Fruit fly (Drosophila melanogaster): ENCODE data around the gene msb1l.
A peak's percentile ranks its signal among the peaks of the same experiment; 100 is the strongest.

The msb1l gene

dm6 chr2L:19577187-19577765, at the start of gene msb1l, which contains the start of gene spi:
Gene msb1l (plus strand): TSS chr2L:19577701.
Gene spi (minus strand): TSS chr2L:19577315.
- TF ChIP-seq kay (GFP tag; ENCODE audit: borderline replicate concordance), result no peak
- peak; percentile 61 for TF ChIP-seq CG14711 (tag; optimal IDR thresholded peaks at IDR 0.05)
- peak; percentile 79 for TF ChIP-seq CG7101 (tag; optimal IDR thresholded peaks at IDR 0.05)
- no peak for TF ChIP-seq tj (GFP tag; optimal IDR thresholded peaks at IDR 0.05)
- peak; percentile 45 for TF ChIP-seq Crg-1 (GFP tag; optimal IDR thresholded peaks at IDR 0.05)
- TF ChIP-seq Mnt (GFP tag; optimal IDR thresholded peaks at IDR 0.05), result no peak
- no peak for TF ChIP-seq CG33017 (tag; optimal IDR thresholded peaks at IDR 0.05)
- peak; percentile 33 for TF ChIP-seq bab1 (GFP tag; optimal IDR thresholded peaks at IDR 0.05)
- peak; percentile 47 for TF ChIP-seq CG11617 (GFP tag; optimal IDR thresholded peaks at IDR 0.05)
- TF ChIP-seq cnc (optimal IDR thresholded peaks at IDR 0.05), result no peak
- no peak for TF ChIP-seq CG5204 (GFP tag; optimal IDR thresholded peaks at IDR 0.05)
- peak; percentile 13 for TF ChIP-seq CG12768 (GFP tag; optimal IDR thresholded peaks at IDR 0.05)
- peak; percentile 33 for TF ChIP-seq pad (GFP tag; optimal IDR thresholded peaks at IDR 0.05)
- TF ChIP-seq ovo (GFP tag; optimal IDR thresholded peaks at IDR 0.05), result peak; percentile 43
- TF ChIP-seq CG1620 (GFP tag; optimal IDR thresholded peaks at IDR 0.05), result peak; percentile 37
- no peak for TF ChIP-seq cic (GFP tag; optimal IDR thresholded peaks at IDR 0.05)
- peak; percentile 45 for TF ChIP-seq Hr96 (GFP tag; optimal IDR thresholded peaks at IDR 0.05)
- peak; percentile 60 for TF ChIP-seq toe (GFP tag; optimal IDR thresholded peaks at IDR 0.05)
- TF ChIP-seq CG7045 (GFP tag; optimal IDR thresholded peaks at IDR 0.05), result peak; percentile 29
- TF ChIP-seq Clk (GFP tag; optimal IDR thresholded peaks at IDR 0.05), result peak; percentile 31

DNA sequence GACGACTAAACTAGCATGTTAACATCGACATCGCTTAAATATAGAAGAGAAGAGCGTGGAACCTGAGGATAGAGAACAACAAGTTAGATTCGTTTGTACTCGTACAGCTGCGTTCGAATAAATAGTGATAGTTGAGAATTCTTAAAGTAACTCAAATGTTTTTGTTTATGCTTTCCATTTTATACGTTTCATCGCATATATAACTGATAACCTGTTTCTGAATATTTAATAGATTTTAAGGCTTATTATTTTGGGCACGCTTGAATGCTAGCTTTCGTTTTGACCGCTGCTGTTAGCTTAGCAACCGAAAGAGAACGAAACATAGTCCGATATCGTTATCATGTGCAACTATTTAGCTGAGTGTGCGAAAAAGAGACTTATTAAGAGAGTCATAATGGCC, 49.2 kb upstream of the msb1l start:
- TF ChIP-seq ovo (GFP tag; optimal IDR thresholded peaks at IDR 0.05) (peak; percentile 60), CG1620 (GFP tag; optimal IDR thresholded peaks at IDR 0.05) (peak; percentile 96), toe (GFP tag; optimal IDR thresholded peaks at IDR 0.05) (peak; percentile 96), pad (GFP tag; optimal IDR thresholded peaks at IDR 0.05) (peak; percentile 95), Crg-1 (GFP tag; optimal IDR thresholded peaks at IDR 0.05) (peak; percentile 95), CG12768 (GFP tag; optimal IDR thresholded peaks at IDR 0.05) (peak; percentile 99), bab1 (GFP tag; optimal IDR thresholded peaks at IDR 0.05) (peak; percentile 99), cnc (optimal IDR thresholded peaks at IDR 0.05) (no peak), CG7045 (GFP tag; optimal IDR thresholded peaks at IDR 0.05) (peak; percentile 99), CG5204 (GFP tag; optimal IDR thresholded peaks at IDR 0.05) (peak; percentile 98), Mnt (GFP tag; optimal IDR thresholded peaks at IDR 0.05) (peak; percentile 92), CG11617 (GFP tag; optimal IDR thresholded peaks at IDR 0.05) (peak; percentile 99), cic (GFP tag; optimal IDR thresholded peaks at IDR 0.05) (peak; percentile 97), CG14711 (tag; optimal IDR thresholded peaks at IDR 0.05) (peak; percentile 98), CG33017 (tag; optimal IDR thresholded peaks at IDR 0.05) (peak; percentile 100), Clk (GFP tag; optimal IDR thresholded peaks at IDR 0.05) (peak; percentile 97), Hr96 (GFP tag; optimal IDR thresholded peaks at IDR 0.05) (peak; percentile 98), kay (GFP tag; ENCODE audit: borderline replicate concordance) (peak; percentile 99), tj (GFP tag; optimal IDR thresholded peaks at IDR 0.05) (peak; percentile 86), CG7101 (tag; optimal IDR thresholded peaks at IDR 0.05) (peak; percentile 99)

DNA sequence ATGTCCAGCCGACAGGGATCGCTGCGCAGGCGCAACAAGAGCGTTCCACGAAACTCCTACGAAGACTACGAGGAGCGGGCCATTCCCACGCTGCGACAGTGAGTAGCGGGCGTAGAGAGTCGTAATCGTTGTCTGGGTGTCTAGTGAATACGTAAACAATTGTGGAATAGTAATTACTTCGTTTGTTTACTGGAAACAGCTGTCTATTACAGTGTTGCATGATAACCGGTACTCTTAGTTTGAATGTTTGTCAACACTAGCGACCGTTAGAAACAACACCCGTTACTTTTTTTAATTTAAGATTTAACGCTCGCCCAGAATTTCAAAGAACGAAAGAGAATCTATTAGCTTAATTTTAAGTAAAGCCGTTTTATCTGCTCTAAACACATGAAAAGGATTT, 47.4 kb upstream of the msb1l start, which contains the start of gene CG10165:
CG10165 (minus strand) TSS at position 214 of the 400 bp plus-strand sequence.
- TF ChIP-seq CG12768 (GFP tag; optimal IDR thresholded peaks at IDR 0.05) (no peak), bab1 (GFP tag; optimal IDR thresholded peaks at IDR 0.05) (peak; percentile 2), pad (GFP tag; optimal IDR thresholded peaks at IDR 0.05) (peak; percentile 10), CG7045 (GFP tag; optimal IDR thresholded peaks at IDR 0.05) (no peak), CG1620 (GFP tag; optimal IDR thresholded peaks at IDR 0.05) (peak; percentile 6), cic (GFP tag; optimal IDR thresholded peaks at IDR 0.05) (peak; percentile 25), Crg-1 (GFP tag; optimal IDR thresholded peaks at IDR 0.05) (peak; percentile 44), Mnt (GFP tag; optimal IDR thresholded peaks at IDR 0.05) (peak; percentile 29), CG14711 (tag; optimal IDR thresholded peaks at IDR 0.05) (peak; percentile 16), ovo (GFP tag; optimal IDR thresholded peaks at IDR 0.05) (peak; percentile 93), CG7101 (tag; optimal IDR thresholded peaks at IDR 0.05) (peak; percentile 26)

DNA sequence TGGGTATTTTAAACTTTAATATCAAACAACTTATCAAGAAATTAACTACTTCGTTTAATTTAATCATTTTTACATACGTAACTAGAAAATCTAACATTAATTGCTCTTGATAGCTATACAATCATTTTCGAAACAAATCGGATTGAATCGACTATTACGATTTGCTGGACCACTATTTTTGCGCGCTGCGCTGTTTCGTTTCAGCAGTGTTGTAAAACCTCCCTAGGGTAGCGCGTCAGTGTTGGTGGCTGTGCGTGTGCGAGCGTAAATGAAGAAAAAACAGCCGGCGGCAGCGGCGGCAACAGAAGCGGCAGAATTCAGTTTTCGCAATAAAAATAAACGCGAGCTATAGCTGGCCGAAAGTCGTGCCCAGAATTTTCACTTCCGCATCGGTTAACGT, 44.3 kb upstream of the msb1l start, which contains the start of gene CG33116:
CG33116 (plus strand) TSS at position 233 of the 400 bp plus-strand sequence.
- peak; percentile 75 for TF ChIP-seq pad (GFP tag; optimal IDR thresholded peaks at IDR 0.05)
- peak; percentile 88 for TF ChIP-seq CG12768 (GFP tag; optimal IDR thresholded peaks at IDR 0.05)
- TF ChIP-seq CG7045 (GFP tag; optimal IDR thresholded peaks at IDR 0.05), result peak; percentile 78
- peak; percentile 36 for TF ChIP-seq tj (GFP tag; optimal IDR thresholded peaks at IDR 0.05)
- TF ChIP-seq Clk (GFP tag; optimal IDR thresholded peaks at IDR 0.05), result peak; percentile 35
- TF ChIP-seq bab1 (GFP tag; optimal IDR thresholded peaks at IDR 0.05), result peak; percentile 78
- TF ChIP-seq Crg-1 (GFP tag; optimal IDR thresholded peaks at IDR 0.05), result peak; percentile 89
- TF ChIP-seq CG1620 (GFP tag; optimal IDR thresholded peaks at IDR 0.05), result peak; percentile 71
- TF ChIP-seq toe (GFP tag; optimal IDR thresholded peaks at IDR 0.05), result peak; percentile 75
- peak; percentile 81 for TF ChIP-seq CG14711 (tag; optimal IDR thresholded peaks at IDR 0.05)
- peak; percentile 79 for TF ChIP-seq Hr96 (GFP tag; optimal IDR thresholded peaks at IDR 0.05)
- TF ChIP-seq CG11617 (GFP tag; optimal IDR thresholded peaks at IDR 0.05), result peak; percentile 68
- peak; percentile 88 for TF ChIP-seq CG7101 (tag; optimal IDR thresholded peaks at IDR 0.05)
- no peak for TF ChIP-seq kay (GFP tag; ENCODE audit: borderline replicate concordance)
- TF ChIP-seq ovo (GFP tag; optimal IDR thresholded peaks at IDR 0.05), result peak; percentile 72
- peak; percentile 88 for TF ChIP-seq CG33017 (tag; optimal IDR thresholded peaks at IDR 0.05)
- peak; percentile 85 for TF ChIP-seq Mnt (GFP tag; optimal IDR thresholded peaks at IDR 0.05)
- peak; percentile 30 for TF ChIP-seq cic (GFP tag; optimal IDR thresholded peaks at IDR 0.05)
- peak; percentile 67 for TF ChIP-seq CG5204 (GFP tag; optimal IDR thresholded peaks at IDR 0.05)
- TF ChIP-seq cnc (optimal IDR thresholded peaks at IDR 0.05), result no peak

DNA sequence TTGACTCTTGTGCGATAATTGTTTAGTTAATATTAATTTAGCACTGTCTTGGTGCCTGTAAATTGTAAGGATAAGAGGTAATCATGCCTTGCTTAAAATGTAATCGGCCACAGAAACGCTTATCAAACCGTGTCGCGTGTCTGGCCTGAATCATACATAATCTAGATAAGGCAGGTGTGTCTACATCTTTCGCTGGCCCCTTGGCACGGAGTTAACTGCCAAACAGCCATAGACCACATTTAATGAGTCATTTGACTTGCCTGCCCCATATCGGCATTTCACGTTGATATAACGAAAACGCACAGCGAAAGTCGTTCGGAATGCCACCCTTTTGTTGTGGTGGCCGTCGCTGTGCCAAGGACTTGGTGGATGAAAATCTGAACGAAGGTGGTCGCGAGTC, 42.3 kb upstream of the msb1l start, which contains the start of gene CG31697:
CG31697 (plus strand) TSS at position 215 of the 400 bp plus-strand sequence.
- TF ChIP-seq pad (GFP tag; optimal IDR thresholded peaks at IDR 0.05), result no peak
- no peak for TF ChIP-seq Crg-1 (GFP tag; optimal IDR thresholded peaks at IDR 0.05)
- no peak for TF ChIP-seq CG1620 (GFP tag; optimal IDR thresholded peaks at IDR 0.05)
- TF ChIP-seq CG7045 (GFP tag; optimal IDR thresholded peaks at IDR 0.05), result no peak
- TF ChIP-seq cic (GFP tag; optimal IDR thresholded peaks at IDR 0.05), result no peak
- TF ChIP-seq Hr96 (GFP tag; optimal IDR thresholded peaks at IDR 0.05), result no peak
- no peak for TF ChIP-seq CG11617 (GFP tag; optimal IDR thresholded peaks at IDR 0.05)

All from whole organism, adult.